Worm (Caenorhabditis elegans) whole organism, mixed stage, embryonic: Measurements from ENCODE around the gene unc-69.

ENCODE experiments used
- M03D4.4 ChIP-seq: sonication (generic microtip); optimal IDR thresholded peaks from 2 replicates; lab custom pipeline; 2017; ENCODE audit warnings: mild to moderate bottlenecking, missing genetic modification characterization, missing compliant biosample characterization
- bed-3 ChIP-seq: fragments of 200-800 bp; sonication (Bioruptor generic); optimal IDR thresholded peaks from 3 replicates; lab custom pipeline; 2018; ENCODE audit warnings: mild to moderate bottlenecking, missing genetic modification characterization, moderate library complexity, missing compliant biosample characterization
- ceh-39 ChIP-seq: fragments of 150-350 bp; optimal IDR thresholded peaks from 2 replicates; lab custom pipeline; 2014; ENCODE audit warnings: missing biosample characterization, missing genetic modification characterization
- ceh-43 ChIP-seq: fragments of 200-800 bp; sonication (Bioruptor generic); optimal IDR thresholded peaks from 2 replicates; lab custom pipeline; 2018; ENCODE audit warnings: mild to moderate bottlenecking, missing genetic modification characterization, moderate library complexity, missing compliant biosample characterization
- ceh-83 ChIP-seq: fragments of 200-800 bp; sonication (Bioruptor generic); optimal IDR thresholded peaks from 2 replicates; lab custom pipeline; 2018; ENCODE audit warnings: mild to moderate bottlenecking, missing genetic modification characterization, missing compliant biosample characterization
- ces-1 ChIP-seq: fragments of 150-350 bp; optimal IDR thresholded peaks from 2 replicates; lab custom pipeline; 2014; ENCODE audit warnings: missing biosample characterization, missing genetic modification reagents, missing genetic modification characterization
- cnd-1 ChIP-seq: fragments of 200-800 bp; sonication (Bioruptor generic); optimal IDR thresholded peaks from 2 replicates; lab custom pipeline; 2018; ENCODE audit warnings: mild to moderate bottlenecking, missing genetic modification characterization, missing compliant biosample characterization
- drap-1 ChIP-seq: fragments of 200-800 bp; sonication (Bioruptor generic); optimal IDR thresholded peaks from 3 replicates; lab custom pipeline; 2018; ENCODE audit warnings: mild to moderate bottlenecking, missing genetic modification characterization, missing compliant biosample characterization
- elt-1 ChIP-seq: sonication (generic microtip); optimal IDR thresholded peaks from 2 replicates; lab custom pipeline; 2017; ENCODE audit warnings: missing genetic modification characterization, mild to moderate bottlenecking, missing compliant biosample characterization, antibody characterized with exemption, moderate library complexity, borderline replicate concordance; ENCODE audit not compliant: insufficient read depth
- elt-3 ChIP-seq: fragments of 150-350 bp; optimal IDR thresholded peaks from 2 replicates; lab custom pipeline; 2014; ENCODE audit warnings: missing biosample characterization, missing genetic modification characterization
- flh-1 ChIP-seq: fragments of 200-800 bp; sonication (Bioruptor generic); optimal IDR thresholded peaks from 2 replicates; lab custom pipeline; 2018; ENCODE audit warnings: mild to moderate bottlenecking, missing genetic modification characterization, moderate library complexity, missing compliant biosample characterization
- ham-2 ChIP-seq: fragments of 200-800 bp; sonication (Bioruptor generic); optimal IDR thresholded peaks from 2 replicates; lab custom pipeline; 2018; ENCODE audit warnings: mild to moderate bottlenecking, missing genetic modification characterization, missing compliant biosample characterization
- hlh-1 ChIP-seq: fragments of 150-350 bp; optimal IDR thresholded peaks from 2 replicates; lab custom pipeline; 2014; ENCODE audit warnings: missing biosample characterization, missing genetic modification reagents, missing genetic modification characterization
- lin-13 ChIP-seq: fragments of 150-350 bp; optimal IDR thresholded peaks from 2 replicates; lab custom pipeline; 2014; ENCODE audit warnings: missing biosample characterization, missing genetic modification characterization
- lin-32 ChIP-seq: fragments of 200-800 bp; sonication (Bioruptor generic); optimal IDR thresholded peaks from 2 replicates; lab custom pipeline; 2018; ENCODE audit warnings: mild to moderate bottlenecking, missing genetic modification characterization, missing compliant biosample characterization
- lsy-2 ChIP-seq: fragments of 150-350 bp; optimal IDR thresholded peaks from 2 replicates; lab custom pipeline; 2014; ENCODE audit warnings: missing biosample characterization, missing genetic modification characterization
- mab-5 ChIP-seq: fragments of 150-350 bp; optimal IDR thresholded peaks from 2 replicates; lab custom pipeline; 2014; ENCODE audit warnings: missing biosample characterization, missing genetic modification characterization
- mep-1 ChIP-seq: fragments of 150-350 bp; optimal IDR thresholded peaks from 2 replicates; lab custom pipeline; 2017; ENCODE audit warnings: missing biosample characterization, missing genetic modification reagents, missing genetic modification characterization, inconsistent platforms
- mls-2 ChIP-seq: sonication (generic microtip); optimal IDR thresholded peaks from 2 replicates; lab custom pipeline; 2016; ENCODE audit warnings: mild to moderate bottlenecking, missing genetic modification characterization, moderate library complexity, missing compliant biosample characterization
- nhr-12 ChIP-seq: fragments of 150-350 bp; optimal IDR thresholded peaks from 2 replicates; lab custom pipeline; 2014; ENCODE audit warnings: missing biosample characterization, missing genetic modification characterization
- nhr-2 ChIP-seq: fragments of 150-350 bp; optimal IDR thresholded peaks from 2 replicates; lab custom pipeline; 2014; ENCODE audit warnings: missing biosample characterization, missing genetic modification characterization
- nhr-28 ChIP-seq: fragments of 150-350 bp; optimal IDR thresholded peaks from 2 replicates; lab custom pipeline; 2014; ENCODE audit warnings: missing biosample characterization, missing genetic modification characterization
- nhr-76 ChIP-seq: sonication (generic microtip); optimal IDR thresholded peaks from 2 replicates; lab custom pipeline; 2017; ENCODE audit warnings: missing biosample characterization, missing genetic modification characterization
- pha-4 ChIP-seq: fragments of 150-350 bp; optimal IDR thresholded peaks from 2 replicates; lab custom pipeline; 2018; ENCODE audit warnings: missing biosample characterization, missing genetic modification reagents, missing genetic modification characterization
- sem-2 ChIP-seq: fragments of 200-800 bp; sonication (Bioruptor generic); optimal IDR thresholded peaks from 2 replicates; lab custom pipeline; 2018; ENCODE audit warnings: mild to moderate bottlenecking, missing genetic modification characterization, missing compliant biosample characterization
- snpc-4 ChIP-seq: fragments of 150-350 bp; optimal IDR thresholded peaks from 2 replicates; lab custom pipeline; 2014; ENCODE audit warnings: missing biosample characterization, missing genetic modification characterization
- sptf-1 ChIP-seq: sonication (generic microtip); optimal IDR thresholded peaks from 2 replicates; lab custom pipeline; 2017; ENCODE audit warnings: mild to moderate bottlenecking, missing genetic modification characterization, moderate library complexity, missing compliant biosample characterization
- tbx-8 ChIP-seq: fragments of 200-800 bp; sonication (Bioruptor generic); optimal IDR thresholded peaks from 2 replicates; lab custom pipeline; 2018; ENCODE audit warnings: mild to moderate bottlenecking, missing genetic modification characterization, moderate library complexity, missing compliant biosample characterization
- unc-120 ChIP-seq: sonication (generic microtip); optimal IDR thresholded peaks from 2 replicates; lab custom pipeline; 2017; ENCODE audit warnings: missing genetic modification characterization, missing compliant biosample characterization; ENCODE audit not compliant: poor library complexity, severe bottlenecking
- unc-39 ChIP-seq: fragments of 150-350 bp; optimal IDR thresholded peaks from 2 replicates; lab custom pipeline; 2014; ENCODE audit warnings: missing biosample characterization, missing genetic modification characterization
- unc-62 ChIP-seq: fragments of 150-350 bp; optimal IDR thresholded peaks from 2 replicates; lab custom pipeline; 2014; ENCODE audit warnings: missing biosample characterization, missing genetic modification reagents, missing genetic modification characterization
- zip-8 ChIP-seq: fragments of 150-350 bp; optimal IDR thresholded peaks from 2 replicates; lab custom pipeline; 2014; ENCODE audit warnings: missing biosample characterization, missing genetic modification characterization
- ztf-11 ChIP-seq: fragments of 150-350 bp; optimal IDR thresholded peaks from 2 replicates; lab custom pipeline; 2014; ENCODE audit warnings: missing biosample characterization, missing genetic modification characterization

Gene unc-69

ce11 chrIII:10347049-10347448 is 28.3 kb downstream of the unc-69 start, which contains the start of gene tbx-8:
Gene tbx-8, plus strand, starts transcription at chrIII:10347349.
- TF ChIP-seq ceh-43 (GFP tag; lab: Kevin White, UChicago) (no peak), unc-62 (GFP tag; lab: Kevin White, UChicago) (no peak), mls-2 (tag; lab: Kevin White, UChicago) (no peak), ztf-11 (tag; lab: Kevin White, UChicago) (no peak), ham-2 (GFP tag; lab: Kevin White, UChicago) (no peak), flh-1 (GFP tag; lab: Kevin White, UChicago) (no peak), drap-1 (GFP tag; lab: Kevin White, UChicago) (no peak), lsy-2 (tag; lab: Kevin White, UChicago) (no peak), M03D4.4 (tag; lab: Kevin White, UChicago) (no peak), ceh-39 (tag; lab: Kevin White, UChicago) (no peak), pha-4 (tag; lab: Kevin White, UChicago) (no peak)

- TF ChIP-seq sem-2 (GFP tag; lab: Kevin White, UChicago) (no peak), lsy-2 (tag; lab: Kevin White, UChicago) (no peak), mab-5 (tag; lab: Kevin White, UChicago) (no peak), nhr-2 (tag; lab: Kevin White, UChicago) (no peak), nhr-76 (tag; lab: Kevin White, UChicago) (no peak), mep-1 (tag; lab: Kevin White, UChicago) (no peak), lin-32 (GFP tag; lab: Kevin White, UChicago) (no peak), ceh-83 (no peak), unc-62 (GFP tag; lab: Kevin White, UChicago) (no peak), hlh-1 (no peak), lin-13 (no peak), snpc-4 (tag; lab: Kevin White, UChicago) (no peak), drap-1 (GFP tag; lab: Kevin White, UChicago) (no peak), ztf-11 (tag; lab: Kevin White, UChicago) (no peak), nhr-12 (tag; lab: Kevin White, UChicago) (no peak)
Observed at ce11 chrIII:10351595-10352207, 33.0 kb downstream of the unc-69 start, which contains the start of gene T07C4.3. Gene T07C4.3, plus strand, starts transcription at chrIII:10352157.

- TF ChIP-seq elt-3 (tag; lab: Kevin White, UChicago) (no peak), ceh-39 (tag; lab: Kevin White, UChicago) (no peak), cnd-1 (no peak), mep-1 (tag; lab: Kevin White, UChicago) (no peak)
- TF ChIP-seq, all 35 proteins: peak for 0
Observed at ce11 chrIII:10353423-10353822, 34.7 kb downstream of the unc-69 start.

- TF ChIP-seq nhr-28 (tag; lab: Kevin White, UChicago), result no peak
- TF ChIP-seq ces-1 (GFP tag; lab: Kevin White, UChicago), result no peak
- no peak for TF ChIP-seq ham-2 (GFP tag; lab: Kevin White, UChicago)
- no peak for TF ChIP-seq ceh-39 (tag; lab: Kevin White, UChicago)
- TF ChIP-seq ztf-11 (tag; lab: Kevin White, UChicago), result no peak
- no peak for TF ChIP-seq tbx-8 (GFP tag; lab: Kevin White, UChicago)
- TF ChIP-seq unc-120, result no peak
- TF ChIP-seq mab-5 (tag; lab: Kevin White, UChicago), result no peak
- no peak for TF ChIP-seq nhr-2 (tag; lab: Kevin White, UChicago)
- TF ChIP-seq drap-1 (GFP tag; lab: Kevin White, UChicago), result no peak
- TF ChIP-seq sptf-1, result no peak
- no peak for TF ChIP-seq lsy-2 (tag; lab: Kevin White, UChicago)
- TF ChIP-seq flh-1 (GFP tag; lab: Kevin White, UChicago), result no peak
- TF ChIP-seq snpc-4 (tag; lab: Kevin White, UChicago), result no peak
- TF ChIP-seq M03D4.4 (tag; lab: Kevin White, UChicago), result no peak
- no peak for TF ChIP-seq zip-8
- TF ChIP-seq nhr-12 (tag; lab: Kevin White, UChicago), result no peak
- TF ChIP-seq, all 35 proteins: peak for 0
Observed at ce11 chrIII:10354591-10354990, 35.9 kb downstream of the unc-69 start.

- no peak for TF ChIP-seq unc-39 (tag; lab: Kevin White, UChicago)
- TF ChIP-seq drap-1 (GFP tag; lab: Kevin White, UChicago), result no peak
- TF ChIP-seq flh-1 (GFP tag; lab: Kevin White, UChicago), result no peak
- no peak for TF ChIP-seq bed-3 (GFP tag; lab: Kevin White, UChicago)
- no peak for TF ChIP-seq elt-1 (tag; lab: Kevin White, UChicago)
- TF ChIP-seq elt-3 (tag; lab: Kevin White, UChicago), result no peak
- no peak for TF ChIP-seq ceh-39 (tag; lab: Kevin White, UChicago)
- no peak for TF ChIP-seq mab-5 (tag; lab: Kevin White, UChicago)
- no peak for TF ChIP-seq M03D4.4 (tag; lab: Kevin White, UChicago)
- TF ChIP-seq nhr-2 (tag; lab: Kevin White, UChicago), result no peak
- TF ChIP-seq cnd-1, result no peak
- TF ChIP-seq sem-2 (GFP tag; lab: Kevin White, UChicago), result no peak
- TF ChIP-seq tbx-8 (GFP tag; lab: Kevin White, UChicago), result no peak
- no peak for TF ChIP-seq mls-2 (tag; lab: Kevin White, UChicago)
Observed at ce11 chrIII:10355382-10355781, 36.6 kb downstream of the unc-69 start, which contains the start of gene spp-1. Gene spp-1, minus strand, starts transcription at chrIII:10355668.
